Fruit fly (Drosophila melanogaster): Measurements from ENCODE around the gene CG18404.

Gene CG18404

DNA sequence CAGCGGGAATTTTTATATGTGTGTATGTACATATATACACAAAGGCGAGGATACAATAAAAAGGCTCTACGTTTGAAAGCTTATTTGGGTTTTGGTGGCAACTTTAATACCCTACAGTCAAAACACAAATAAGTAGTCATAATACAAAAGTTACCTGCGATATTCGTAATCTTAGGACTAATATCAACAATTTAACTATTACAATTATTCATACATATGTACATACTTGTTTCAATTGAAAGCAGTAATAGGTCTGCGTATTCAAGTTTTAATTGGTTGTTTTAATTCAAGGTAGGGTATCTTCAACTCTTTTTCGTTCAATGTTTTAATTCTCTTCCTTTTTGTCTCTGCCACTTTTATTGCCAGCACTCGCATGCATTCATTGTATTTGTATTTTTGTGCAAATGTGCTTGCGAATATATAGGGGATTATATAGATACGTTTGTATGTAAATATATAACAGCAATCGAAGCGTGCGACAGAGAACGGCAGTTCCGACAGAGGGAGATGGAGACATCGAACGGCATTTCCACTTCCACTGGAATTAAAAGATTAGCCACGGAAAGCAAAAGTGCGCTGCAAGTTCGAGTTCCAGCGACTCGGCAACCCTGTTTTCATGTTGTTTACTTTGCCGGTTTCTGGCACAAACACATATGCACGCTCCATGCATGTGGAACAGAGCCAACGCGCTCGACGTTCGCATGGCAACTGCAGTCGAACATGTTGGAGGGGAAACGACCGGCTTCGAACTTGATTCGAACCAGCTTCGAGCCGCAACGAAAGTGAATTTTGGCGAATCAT is 23.7 kb downstream of the CG18404 start (continued):
- TF ChIP-seq CG6813 (GFP tag; optimal IDR thresholded peaks at IDR 0.05), result peak; percentile 41
- no peak for TF ChIP-seq gsb (GFP tag; IDR thresholded peaks at IDR 0.05)
- peak; percentile 47 for TF ChIP-seq dmrt99B (tag; optimal IDR thresholded peaks at IDR 0.05)
- TF ChIP-seq CG11696 (GFP tag; IDR thresholded peaks at IDR 0.05), result no peak
- peak; percentile 35 for TF ChIP-seq MTF-1 (GFP tag; optimal IDR thresholded peaks at IDR 0.05; ENCODE audit: borderline replicate concordance)
- TF ChIP-seq CG14441 (GFP tag; IDR thresholded peaks at IDR 0.05), result peak; percentile 55; the same call in 1 of the 2 replicates
- TF ChIP-seq gt (GFP tag; IDR thresholded peaks at IDR 0.05), result no peak
- no peak for TF ChIP-seq slou (GFP tag; optimal IDR thresholded peaks at IDR 0.05)
- TF ChIP-seq CG14014 (GFP tag; IDR thresholded peaks at IDR 0.05), result peak; percentile 58; the same call in 1 of the 2 replicates
- peak; percentile 52 for TF ChIP-seq Camta (GFP tag; optimal IDR thresholded peaks at IDR 0.05)
- no peak for TF ChIP-seq Trl (optimal IDR thresholded peaks at IDR 0.05)
- TF ChIP-seq Trl (GFP tag; optimal IDR thresholded peaks at IDR 0.05), result peak; percentile 8
- TF ChIP-seq CG17802 (tag; optimal IDR thresholded peaks at IDR 0.05), result no peak
- 0 out of 3 replicates have a peak, but pooled peaks have one; percentile 22 for TF ChIP-seq HLH4C (GFP tag; IDR thresholded peaks at IDR 0.05; ENCODE audit: partially characterized antibody)
- TF ChIP-seq salm (tag; optimal IDR thresholded peaks at IDR 0.05), result no peak
- TF ChIP-seq CG11456 (GFP tag; IDR thresholded peaks at IDR 0.05), result peak; percentile 60
- TF ChIP-seq BEAF-32 (GFP tag; optimal IDR thresholded peaks at IDR 0.05), result no peak
- TF ChIP-seq fd96Cb (tag; optimal IDR thresholded peaks at IDR 0.05), result peak; percentile 3
- TF ChIP-seq Hmr (GFP tag; optimal IDR thresholded peaks at IDR 0.05), result no peak
- peak; percentile 11 for TF ChIP-seq pros (GFP tag; optimal IDR thresholded peaks at IDR 0.05)
- TF ChIP-seq Nf-YA (GFP tag; IDR thresholded peaks at IDR 0.05), result peak; percentile 29; the same call in 1 of the 2 replicates
- TF ChIP-seq vvl (GFP tag; IDR thresholded peaks at IDR 0.05), result peak; percentile 71
- no peak for TF ChIP-seq CG4328 (GFP tag; optimal IDR thresholded peaks at IDR 0.05)
- TF ChIP-seq Usf (GFP tag; optimal IDR thresholded peaks at IDR 0.05), result no peak
- no peak for TF ChIP-seq da (GFP tag; optimal IDR thresholded peaks at IDR 0.05)
- TF ChIP-seq Mad (GFP tag; optimal IDR thresholded peaks at IDR 0.05), result peak; percentile 39
- TF ChIP-seq CG11695 (GFP tag; IDR thresholded peaks at IDR 0.05), result no peak
- TF ChIP-seq CG9817 (tag; optimal IDR thresholded peaks at IDR 0.05), result peak; percentile 27
- no peak for TF ChIP-seq pan (optimal IDR thresholded peaks at IDR 0.05)
- peak in 1 of 2 experiments; percentile 39 for TF ChIP-seq pan (GFP tag; optimal IDR thresholded peaks at IDR 0.05 in 1 of 2, IDR thresholded peaks at IDR 0.05 in 1 of 2)
- no peak for TF ChIP-seq CG31365 (tag; optimal IDR thresholded peaks at IDR 0.05)
- TF ChIP-seq ind (GFP tag; optimal IDR thresholded peaks at IDR 0.05), result peak; percentile 31
- TF ChIP-seq Deaf1 (tag; optimal IDR thresholded peaks at IDR 0.05), result peak; percentile 22
- peak; percentile 53 for TF ChIP-seq ATbp (GFP tag; optimal IDR thresholded peaks at IDR 0.05)
- TF ChIP-seq CG12391 (tag; optimal IDR thresholded peaks at IDR 0.05), result peak; percentile 26
- no peak for TF ChIP-seq p53 (GFP tag; optimal IDR thresholded peaks at IDR 0.05)
- no peak for TF ChIP-seq ttk (GFP tag; IDR thresholded peaks at IDR 0.05)
- peak; percentile 42 for TF ChIP-seq her (GFP tag; optimal IDR thresholded peaks at IDR 0.05)
- TF ChIP-seq Hr3 (GFP tag; optimal IDR thresholded peaks at IDR 0.05), result no peak
- TF ChIP-seq CG7839 (tag; optimal IDR thresholded peaks at IDR 0.05), result peak; percentile 38
- TF ChIP-seq Dp (GFP tag; optimal IDR thresholded peaks at IDR 0.05), result no peak
- no peak for TF ChIP-seq CG1024 (GFP tag; IDR thresholded peaks at IDR 0.05)
- TF ChIP-seq CG8944 (GFP tag; optimal IDR thresholded peaks at IDR 0.05), result peak; percentile 30
- TF ChIP-seq lola (GFP tag; optimal IDR thresholded peaks at IDR 0.05), result peak in 1 of 3 experiments; percentile 24
- TF ChIP-seq CG12299 (tag; optimal IDR thresholded peaks at IDR 0.05), result no peak
- no peak for TF ChIP-seq sr (GFP tag; IDR thresholded peaks at IDR 0.05)
- peak; percentile 20 for TF ChIP-seq CG15601 (tag; optimal IDR thresholded peaks at IDR 0.05)
- no peak for TF ChIP-seq CG7963 (GFP tag; IDR thresholded peaks at IDR 0.05; ENCODE audit: partially characterized antibody)
- peak; percentile 26; the same call in 1 of the 2 replicates for TF ChIP-seq HLH3B (GFP tag; IDR thresholded peaks at IDR 0.05)

All from whole organism, embryonic.